Worm (Caenorhabditis elegans): ENCODE measurements around the gene ham-2.

DNA sequence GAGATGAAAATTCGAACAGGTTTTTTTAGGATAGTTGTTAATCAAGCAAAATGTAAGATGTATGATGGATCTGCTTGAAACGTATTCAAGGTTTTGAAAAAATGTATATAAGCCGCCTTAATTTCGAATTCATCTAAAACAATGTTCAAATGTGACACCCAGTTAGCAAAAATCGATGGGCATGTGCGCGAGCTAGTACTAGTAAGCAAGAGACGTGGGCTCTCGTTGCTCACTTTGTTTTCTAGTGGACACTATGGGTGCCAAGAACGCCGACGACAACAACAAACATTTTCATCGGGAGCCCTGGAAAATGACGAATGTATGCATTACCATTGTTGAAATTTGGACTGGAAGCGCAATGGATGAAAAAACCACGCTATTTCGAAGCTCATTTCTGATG is 33.3 kb upstream of the ham-2 start:
- TF ChIP-seq tbx-2 (tag; optimal IDR thresholded peaks at IDR 0.05) (no peak), ztf-4 (tag; optimal IDR thresholded peaks at IDR 0.05) (no peak), swsn-7 (tag; optimal IDR thresholded peaks at IDR 0.05) (no peak), ama-1 (optimal IDR thresholded peaks at IDR 0.05) (no peak), skn-1 (tag; optimal IDR thresholded peaks at IDR 0.05) (no peak), alr-1 (tag; optimal IDR thresholded peaks at IDR 0.05; ENCODE audit: borderline replicate concordance) (no peak), lsy-2 (tag; optimal IDR thresholded peaks at IDR 0.05) (no peak), irx-1 (tag; optimal IDR thresholded peaks at IDR 0.05) (no peak), nhr-12 (tag; optimal IDR thresholded peaks at IDR 0.05) (no peak)
